Worm (Caenorhabditis elegans) whole organism, young adult: ENCODE measurements around the gene sma-1.

Experiments used
- B0019.2 ChIP-seq: fragments of 200-800 bp; sonication (Bioruptor generic); conservative IDR thresholded peaks from 2 replicates; pipeline ENCODE4 v1.3.6; 2022; ENCODE audit warnings: missing genetic modification reagents, missing genetic modification characterization, missing compliant biosample characterization
- ceh-100 ChIP-seq: fragments of 200-800 bp; sonication (Bioruptor generic); IDR thresholded peaks from 2 replicates; pipeline ENCODE4 v1.3.6; 2022; ENCODE audit warnings: missing genetic modification reagents, missing genetic modification characterization, missing compliant biosample characterization
- efl-1 ChIP-seq: fragments of 150-350 bp; optimal IDR thresholded peaks from 2 replicates; lab custom pipeline; 2014; ENCODE audit warnings: missing biosample characterization, missing genetic modification reagents, missing genetic modification characterization
- unc-62 ChIP-seq: fragments of 150-350 bp; optimal IDR thresholded peaks from 2 replicates; lab custom pipeline; 2014; ENCODE audit warnings: missing biosample characterization, missing genetic modification reagents, missing genetic modification characterization

DNA sequence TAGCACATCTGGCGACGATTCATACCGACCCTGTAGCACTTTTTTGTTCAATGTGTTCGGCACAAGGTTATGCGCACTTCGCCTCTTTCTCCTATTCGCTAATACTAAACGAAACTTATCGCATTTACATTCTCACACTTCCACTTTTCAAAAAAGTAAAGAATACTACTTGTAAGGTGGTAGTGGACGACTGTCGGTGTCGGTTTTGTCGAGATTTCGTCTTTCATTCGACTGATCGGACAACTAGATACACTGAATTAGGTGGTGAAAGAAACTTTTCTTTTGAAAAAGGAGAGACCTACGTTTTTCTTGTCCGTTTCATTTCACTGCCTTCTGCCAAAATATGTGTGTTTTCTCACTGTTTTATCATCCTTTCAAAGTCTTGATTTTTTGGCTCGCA lies 1.6 kb upstream of the sma-1 start:
- TF ChIP-seq B0019.2 (GFP tag; lab: Robert Waterston, UW): no peak
- TF ChIP-seq efl-1 (GFP tag; lab: Kevin White, UChicago): no peak
- no peak for TF ChIP-seq unc-62
- no peak for TF ChIP-seq ceh-100 (GFP tag; lab: Robert Waterston, UW)
